Worm (Caenorhabditis elegans): ENCODE results near the gene srx-42.

DNA sequence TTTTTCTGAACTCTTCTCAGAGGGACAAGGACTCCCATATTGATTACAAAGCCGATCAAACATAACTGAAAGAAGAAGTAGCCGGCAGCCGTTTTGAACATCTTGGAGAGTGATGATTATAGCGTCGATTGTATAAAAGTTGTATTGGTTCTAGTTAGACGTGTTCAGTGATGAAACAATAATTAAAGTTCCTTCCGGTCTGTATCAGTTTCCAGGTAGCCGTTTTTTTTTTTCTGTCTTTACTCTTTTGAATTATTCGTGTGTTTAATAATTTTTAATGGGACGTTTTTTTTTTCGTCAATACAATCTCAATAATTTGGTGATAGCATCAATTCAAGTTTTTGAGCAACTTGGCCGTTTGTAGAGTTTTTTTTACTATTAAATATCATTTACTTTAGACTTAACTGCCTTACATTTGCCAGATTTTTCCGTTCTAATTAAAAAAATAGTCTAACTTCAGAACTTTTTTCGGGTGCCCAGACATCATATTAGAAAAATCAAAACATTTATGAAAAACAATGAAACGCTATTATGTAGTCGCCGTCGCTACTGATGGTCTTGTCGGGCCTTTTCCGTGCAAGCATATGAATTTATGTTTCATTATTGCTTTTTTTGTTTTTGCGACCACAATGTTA, 25.7 kb downstream of the srx-42 start, which contains the start of the genes srx-10 and clec-226:
- TF ChIP-seq hlh-13 (GFP tag; optimal IDR thresholded peaks at IDR 0.05) (no peak), fkh-10 (GFP tag; optimal IDR thresholded peaks at IDR 0.05) (no peak), ceh-6 (GFP tag; optimal IDR thresholded peaks at IDR 0.05) (no peak), tbx-2 (tag; optimal IDR thresholded peaks at IDR 0.05) (no peak)
